Fruit fly (Drosophila melanogaster) whole organism, embryonic: ENCODE measurements around the gene Ctr1A.

Experiments used
- Aef1 ChIP-seq: fragments of 200-800 bp; sonication (Bioruptor generic); IDR thresholded peaks from 3 replicates; pipeline ENCODE4 v1.3.6; 2022; ENCODE audit warnings: missing biosample characterization, missing genetic modification characterization
- Antp ChIP-seq: fragments of 200-800 bp; sonication (Bioruptor generic); optimal IDR thresholded peaks from 3 replicates; lab custom pipeline; 2016; ENCODE audit warnings: missing biosample characterization, missing genetic modification characterization
- BEAF-32 ChIP-seq: fragments of 200-800 bp; sonication (Bioruptor generic); optimal IDR thresholded peaks from 3 replicates; lab custom pipeline; 2017; ENCODE audit warnings: missing biosample characterization, missing genetic modification characterization, mild to moderate bottlenecking, moderate library complexity, missing genetic modification reagents
- CG10321 ChIP-seq: fragments of 200-800 bp; sonication (Bioruptor generic); IDR thresholded peaks from 2 replicates; pipeline ENCODE4 v1.3.6; 2022; ENCODE audit warnings: missing biosample characterization, missing genetic modification characterization
- CG13624 ChIP-seq: fragments of 200-800 bp; sonication (Bioruptor generic); optimal IDR thresholded peaks from 2 replicates; lab custom pipeline; 2016; ENCODE audit warnings: missing biosample characterization, missing genetic modification characterization
- CG15269 ChIP-seq: fragments of 200-800 bp; sonication (Bioruptor generic); optimal IDR thresholded peaks from 2 replicates; lab custom pipeline; 2018; ENCODE audit warnings: missing biosample characterization, mild to moderate bottlenecking, missing genetic modification characterization, moderate library complexity
- CG17186 ChIP-seq: fragments of 200-800 bp; sonication (Bioruptor generic); optimal IDR thresholded peaks from 3 replicates; lab custom pipeline; 2017; ENCODE audit warnings: missing biosample characterization, missing genetic modification reagents, missing genetic modification characterization
- CG17361 ChIP-seq: fragments of 200-800 bp; sonication (Bioruptor generic); IDR thresholded peaks from 3 replicates; pipeline ENCODE4 v1.3.6; 2022; ENCODE audit warnings: missing biosample characterization, missing genetic modification characterization
- CG18262 ChIP-seq: fragments of 200-800 bp; optimal IDR thresholded peaks from 3 replicates; lab custom pipeline; 2019; ENCODE audit warnings: missing biosample characterization, mild to moderate bottlenecking, missing genetic modification characterization, moderate library complexity
- CG2202 ChIP-seq: fragments of 200-800 bp; sonication (Bioruptor generic); optimal IDR thresholded peaks from 2 replicates; lab custom pipeline; 2018; ENCODE audit warnings: missing biosample characterization, mild to moderate bottlenecking, missing genetic modification characterization
- CG2678 ChIP-seq: fragments of 200-800 bp; sonication (Bioruptor generic); optimal IDR thresholded peaks from 3 replicates; lab custom pipeline; 2019; ENCODE audit warnings: missing biosample characterization, mild to moderate bottlenecking, missing genetic modification characterization, moderate library complexity
- CG2889 ChIP-seq: fragments of 200-800 bp; sonication (Bioruptor generic); IDR thresholded peaks from 3 replicates; pipeline ENCODE4 v1.3.6; 2022; ENCODE audit warnings: missing biosample characterization, missing genetic modification characterization
- CG30403 ChIP-seq: fragments of 200-800 bp; sonication (Bioruptor generic); optimal IDR thresholded peaks from 3 replicates; lab custom pipeline; 2016; ENCODE audit warnings: missing biosample characterization, missing genetic modification characterization
- CG30431 ChIP-seq: fragments of 200-800 bp; sonication (Bioruptor generic); optimal IDR thresholded peaks from 2 replicates; lab custom pipeline; 2017; ENCODE audit warnings: missing biosample characterization, missing genetic modification characterization
- CG3065 ChIP-seq: fragments of 200-800 bp; sonication (Bioruptor generic); optimal IDR thresholded peaks from 2 replicates; lab custom pipeline; 2016; ENCODE audit warnings: missing biosample characterization, missing genetic modification characterization
- CG31441 ChIP-seq: fragments of 200-800 bp; sonication (Bioruptor generic); IDR thresholded peaks from 2 replicates; pipeline ENCODE4 v1.3.6; 2022; ENCODE audit warnings: missing biosample characterization, missing genetic modification characterization
- CG34224 ChIP-seq: fragments of 200-800 bp; sonication (Bioruptor generic); IDR thresholded peaks from 3 replicates; pipeline ENCODE4 v1.3.6; 2022; ENCODE audit warnings: missing biosample characterization, missing genetic modification characterization; ENCODE audit not compliant: partially characterized antibody
- CG3847 ChIP-seq: fragments of 200-800 bp; sonication (Bioruptor generic); IDR thresholded peaks from 2 replicates; pipeline ENCODE4 v1.3.6; 2022; ENCODE audit warnings: missing biosample characterization, missing genetic modification characterization
- CG3995 ChIP-seq: fragments of 200-800 bp; sonication (Bioruptor generic); optimal IDR thresholded peaks from 3 replicates; lab custom pipeline; 2016; ENCODE audit warnings: missing biosample characterization, missing genetic modification characterization
- CG4282 ChIP-seq: fragments of 200-800 bp; sonication (Bioruptor generic); optimal IDR thresholded peaks from 2 replicates; lab custom pipeline; 2016; ENCODE audit warnings: missing biosample characterization, missing genetic modification characterization
- CG7928 ChIP-seq: fragments of 200-800 bp; sonication (Bioruptor generic); optimal IDR thresholded peaks from 2 replicates; lab custom pipeline; 2017; ENCODE audit warnings: missing biosample characterization, mild to moderate bottlenecking, missing genetic modification characterization
- CG8388 ChIP-seq: fragments of 200-800 bp; sonication (Bioruptor generic); optimal IDR thresholded peaks from 2 replicates; lab custom pipeline; 2019; ENCODE audit warnings: missing biosample characterization, mild to moderate bottlenecking, missing genetic modification characterization, moderate library complexity
- CG9932 ChIP-seq: fragments of 200-800 bp; sonication (Bioruptor generic); IDR thresholded peaks from 2 replicates; pipeline ENCODE4 v1.3.6; 2022; ENCODE audit warnings: missing biosample characterization, missing genetic modification characterization
- CrebB ChIP-seq: fragments of 200-800 bp; sonication (Bioruptor generic); optimal IDR thresholded peaks from 3 replicates; lab custom pipeline; 2018; ENCODE audit warnings: missing biosample characterization, mild to moderate bottlenecking, missing genetic modification characterization
- Drgx ChIP-seq: fragments of 200-800 bp; sonication (Bioruptor generic); IDR thresholded peaks from 2 replicates; pipeline ENCODE4 v1.3.6; 2022; ENCODE audit warnings: missing biosample characterization, missing genetic modification characterization
- Ets65A ChIP-seq: fragments of 200-800 bp; sonication (Bioruptor generic); peaks from one replicate; lab custom pipeline; 2016; ENCODE audit warnings: missing biosample characterization, missing genetic modification characterization
- Fer1 ChIP-seq: fragments of 200-800 bp; sonication (Bioruptor generic); optimal IDR thresholded peaks from 2 replicates; lab custom pipeline; 2017; ENCODE audit warnings: missing biosample characterization, mild to moderate bottlenecking, missing genetic modification characterization
- Mrtf ChIP-seq: fragments of 200-800 bp; sonication (Bioruptor generic); IDR thresholded peaks from 3 replicates; pipeline ENCODE4 v1.3.6; 2022; ENCODE audit warnings: missing biosample characterization, missing genetic modification characterization
- Poxn ChIP-seq: fragments of 200-800 bp; sonication (Bioruptor generic); IDR thresholded peaks from 2 replicates; pipeline ENCODE4 v1.3.6; 2022; ENCODE audit warnings: missing biosample characterization, missing genetic modification characterization
- Rx ChIP-seq: fragments of 200-800 bp; sonication (Bioruptor generic); IDR thresholded peaks from 2 replicates; pipeline ENCODE4 v1.3.6; 2022; ENCODE audit warnings: missing biosample characterization, missing genetic modification characterization
- Side ChIP-seq: fragments of 200-800 bp; sonication (Bioruptor generic); optimal IDR thresholded peaks from 2 replicates; lab custom pipeline; 2016; ENCODE audit warnings: missing biosample characterization, missing genetic modification characterization
- Six4 ChIP-seq: fragments of 200-800 bp; sonication (Bioruptor generic); optimal IDR thresholded peaks from 2 replicates; lab custom pipeline; 2016; ENCODE audit warnings: missing biosample characterization, missing genetic modification characterization
- Sox102F ChIP-seq: fragments of 200-800 bp; sonication (Bioruptor generic); optimal IDR thresholded peaks from 2 replicates; lab custom pipeline; 2018; ENCODE audit warnings: missing biosample characterization, mild to moderate bottlenecking, missing genetic modification characterization, moderate library complexity
- Sry-β ChIP-seq: fragments of 200-800 bp; sonication (Bioruptor generic); optimal IDR thresholded peaks from 2 replicates; lab custom pipeline; 2018; ENCODE audit warnings: missing biosample characterization, mild to moderate bottlenecking, missing genetic modification characterization, moderate library complexity
- Stat92E ChIP-seq, 3 experiments: fragments of >200 bp in 2 of 3; fragments of 200-800 bp in 1 of 3; sonication (Bioruptor generic) in 1 of 3; optimal IDR thresholded peaks; 2 replicates each; lab custom pipeline; 2017 to 2019; ENCODE audit warnings: missing biosample characterization in 3 of 3, missing genetic modification characterization in 3 of 3, mild to moderate bottlenecking in 1 of 3, moderate library complexity in 1 of 3
- Usf ChIP-seq: fragments of 200-800 bp; sonication (Bioruptor generic); optimal IDR thresholded peaks from 2 replicates; lab custom pipeline; 2017; ENCODE audit warnings: missing genotype, missing biosample characterization, missing genetic modification characterization
- ara ChIP-seq: fragments of 200-800 bp; sonication (Bioruptor generic); IDR thresholded peaks from 2 replicates; pipeline ENCODE4 v1.3.6; 2022; ENCODE audit warnings: missing biosample characterization, missing genetic modification characterization
- bigmax ChIP-seq: fragments of 200-800 bp; sonication (Bioruptor generic); optimal IDR thresholded peaks from 2 replicates; lab custom pipeline; 2018; ENCODE audit warnings: missing biosample characterization, mild to moderate bottlenecking, missing genetic modification characterization
- dysf ChIP-seq: fragments of 200-800 bp; sonication (Bioruptor generic); IDR thresholded peaks from 3 replicates; pipeline ENCODE4 v1.3.6; 2022; ENCODE audit warnings: missing biosample characterization, missing genetic modification characterization
- fd3F ChIP-seq: fragments of 200-800 bp; sonication (Bioruptor generic); optimal IDR thresholded peaks from 2 replicates; lab custom pipeline; 2018; ENCODE audit warnings: missing biosample characterization, mild to moderate bottlenecking, missing genetic modification characterization, moderate library complexity
- hb ChIP-seq: fragments of 200-800 bp; sonication (Bioruptor generic); IDR thresholded peaks from 3 replicates; pipeline ENCODE4 v1.3.6; 2022; ENCODE audit warnings: missing biosample characterization, missing genetic modification characterization; ENCODE audit not compliant: partially characterized antibody
- hkb ChIP-seq, 2 experiments: fragments of 200-800 bp in 1 of 2; fragments of >200 bp in 1 of 2; sonication (Bioruptor generic) in 1 of 2; IDR thresholded peaks in 1 of 2; optimal IDR thresholded peaks in 1 of 2; 2 replicates each; pipeline versions ENCODE4 v1.3.6 to Lab custom; 2017 to 2022; ENCODE audit warnings: missing biosample characterization in 1 of 2, missing genetic modification characterization in 1 of 2
- hth ChIP-seq: fragments of >200 bp; optimal IDR thresholded peaks from 2 replicates; lab custom pipeline; 2017; ENCODE audit warnings: inconsistent platforms
- klu ChIP-seq: fragments of 200-800 bp; sonication (Bioruptor generic); IDR thresholded peaks from 2 replicates; pipeline ENCODE4 v1.3.6; 2022; ENCODE audit warnings: missing biosample characterization, missing genetic modification characterization
- oc ChIP-seq: fragments of 200-800 bp; sonication (Bioruptor generic); optimal IDR thresholded peaks from 2 replicates; lab custom pipeline; 2018; ENCODE audit warnings: missing biosample characterization, mild to moderate bottlenecking, missing genetic modification characterization, moderate library complexity
- prd ChIP-seq, 3 experiments: fragments of >200 bp in 2 of 3; fragments of 200-800 bp in 1 of 3; sonication (Bioruptor generic) in 1 of 3; optimal IDR thresholded peaks in 2 of 3; IDR thresholded peaks in 1 of 3; 2 replicates in 2 of 3; 3 replicates in 1 of 3; pipeline versions ENCODE4 v1.3.6 to Lab custom; 2017 to 2022; ENCODE audit warnings: missing biosample characterization in 1 of 3, missing genetic modification characterization in 1 of 3
- sens-2 ChIP-seq: fragments of 200-800 bp; sonication (Bioruptor generic); IDR thresholded peaks from 2 replicates; pipeline ENCODE4 v1.3.6; 2022; ENCODE audit warnings: missing biosample characterization, missing genetic modification characterization
- sisA ChIP-seq: fragments of 200-800 bp; sonication (Bioruptor generic); IDR thresholded peaks from 2 replicates; pipeline ENCODE4 v1.3.6; 2022; ENCODE audit warnings: missing biosample characterization, missing genetic modification characterization
- tap ChIP-seq: fragments of 200-800 bp; optimal IDR thresholded peaks from 3 replicates; lab custom pipeline; 2019; ENCODE audit warnings: missing biosample characterization, mild to moderate bottlenecking, missing genetic modification characterization, moderate library complexity
- zf30C ChIP-seq: fragments of 200-800 bp; sonication (Bioruptor generic); optimal IDR thresholded peaks from 3 replicates; lab custom pipeline; 2018; ENCODE audit warnings: missing biosample characterization, mild to moderate bottlenecking, missing genetic modification characterization

The Ctr1A gene

DNA sequence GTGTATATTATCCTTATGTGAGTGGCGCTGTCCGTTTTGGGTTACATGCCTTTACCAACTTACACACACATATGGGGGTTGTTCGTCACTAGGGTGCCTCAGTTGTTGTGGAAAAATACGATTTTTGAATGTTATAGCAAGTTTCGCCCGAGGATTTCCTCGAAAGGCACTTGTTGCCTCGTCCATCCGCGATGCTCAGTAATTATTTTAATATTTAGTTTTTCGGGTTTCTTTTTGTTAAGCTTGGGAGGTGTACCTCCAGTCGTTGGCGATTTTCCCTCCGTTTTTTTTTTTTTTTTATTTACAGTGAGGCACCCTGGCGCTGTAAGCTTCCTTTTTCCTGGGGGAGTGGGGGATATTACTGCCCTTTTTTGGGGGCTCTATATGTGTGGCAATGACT lies 35.0 kb downstream of the Ctr1A start (continued):
- peak; percentile 92 for TF ChIP-seq Fer1
- TF ChIP-seq Aef1 (GFP tag; lab: Robert Waterston, UW), result peak; percentile 38; the same call in 1 of the 3 replicates
- TF ChIP-seq CG7928 (GFP tag; lab: Kevin White, UChicago), result no peak
- TF ChIP-seq CG10321, result 0 out of 2 replicates have a peak, but pooled peaks have one; percentile 33
- no peak for TF ChIP-seq CG3995 (GFP tag; lab: Kevin White, UChicago)
- TF ChIP-seq hkb (optimal IDR thresholded peaks at IDR 0.05; lab: Kevin White, UChicago), result no peak
- peak; percentile 86 for TF ChIP-seq hkb (GFP tag; IDR thresholded peaks at IDR 0.05; lab: Robert Waterston, UW)
- TF ChIP-seq dysf (GFP tag; lab: Robert Waterston, UW), result peak; percentile 75
- no peak for TF ChIP-seq Usf (GFP tag; lab: Kevin White, UChicago)
- TF ChIP-seq Poxn (GFP tag; lab: Robert Waterston, UW), result no peak
- peak; percentile 75 for TF ChIP-seq sens-2
- TF ChIP-seq BEAF-32, result no peak
- TF ChIP-seq CG17361 (GFP tag; lab: Robert Waterston, UW), result peak; percentile 72
- TF ChIP-seq CG17186 (GFP tag; lab: Kevin White, UChicago), result no peak
- TF ChIP-seq CG3847 (GFP tag; lab: Robert Waterston, UW), result peak; percentile 59; the same call in 1 of the 2 replicates
- TF ChIP-seq Ets65A (GFP tag; lab: Kevin White, UChicago), result peak; percentile 89
- peak; percentile 41 for TF ChIP-seq fd3F (GFP tag; lab: Kevin White, UChicago)
- TF ChIP-seq sisA (GFP tag; lab: Robert Waterston, UW), result peak; percentile 25; the same call in 1 of the 2 replicates
- peak; percentile 58 for TF ChIP-seq CG18262 (tag; lab: Kevin White, UChicago)
- TF ChIP-seq Mrtf (GFP tag; lab: Robert Waterston, UW), result 0 out of 3 replicates have a peak, but pooled peaks have one; percentile 49
- TF ChIP-seq CG8388 (GFP tag; lab: Kevin White, UChicago), result peak; percentile 57
- peak; percentile 54 for TF ChIP-seq tap (tag; lab: Kevin White, UChicago)
- no peak for TF ChIP-seq CG3065 (GFP tag; lab: Kevin White, UChicago)
- peak; percentile 64 for TF ChIP-seq Rx (GFP tag; lab: Robert Waterston, UW)
- TF ChIP-seq Drgx (GFP tag; lab: Robert Waterston, UW), result peak; percentile 76
- TF ChIP-seq Stat92E (GFP tag; optimal IDR thresholded peaks at IDR 0.05; lab: Kevin White, UChicago), result no peak
- no peak for TF ChIP-seq zf30C (GFP tag; lab: Kevin White, UChicago)
- no peak for TF ChIP-seq bigmax (GFP tag; lab: Kevin White, UChicago)
- TF ChIP-seq CG30403 (GFP tag; lab: Kevin White, UChicago), result peak; percentile 67
- peak; percentile 38 for TF ChIP-seq CG13624
- TF ChIP-seq Sry-β (GFP tag; lab: Kevin White, UChicago), result no peak
- peak; percentile 74 for TF ChIP-seq CG15269 (tag; lab: Kevin White, UChicago)
- TF ChIP-seq hth (lab: Kevin White, UChicago), result no peak
- TF ChIP-seq Six4, result peak; percentile 34
- 0 out of 3 replicates have a peak, but pooled peaks have one; percentile 7 for TF ChIP-seq CG2889 (GFP tag; lab: Robert Waterston, UW)
- TF ChIP-seq hb, result no peak
- peak; percentile 32 for TF ChIP-seq Antp
- TF ChIP-seq Side (GFP tag; lab: Kevin White, UChicago), result peak; percentile 58
- TF ChIP-seq ara, result peak; percentile 65; the same call in 1 of the 2 replicates
- no peak for TF ChIP-seq CG34224 (GFP tag; lab: Robert Waterston, UW)
- peak; percentile 75 for TF ChIP-seq CG31441 (GFP tag; lab: Robert Waterston, UW)
- TF ChIP-seq CG9932 (GFP tag; lab: Robert Waterston, UW), result peak; percentile 63
- no peak for TF ChIP-seq oc
- no peak for TF ChIP-seq prd (optimal IDR thresholded peaks at IDR 0.05; lab: Kevin White, UChicago)
- TF ChIP-seq prd (GFP tag; IDR thresholded peaks at IDR 0.05; lab: Robert Waterston, UW), result peak; percentile 63
- TF ChIP-seq CG2678 (tag; lab: Kevin White, UChicago), result peak; percentile 86
- TF ChIP-seq CG30431 (GFP tag; lab: Kevin White, UChicago), result peak; percentile 42
- no peak for TF ChIP-seq klu (GFP tag; lab: Robert Waterston, UW)
- TF ChIP-seq CG2202 (tag; lab: Kevin White, UChicago), result peak; percentile 27
- peak; percentile 10 for TF ChIP-seq CG4282 (GFP tag; lab: Kevin White, UChicago)
- peak; percentile 28 for TF ChIP-seq CrebB (tag; lab: Kevin White, UChicago)
- TF ChIP-seq Sox102F (GFP tag; lab: Kevin White, UChicago), result peak; percentile 64
